Fruit fly (Drosophila melanogaster): ENCODE data around the gene Tsp66E.

Gene Tsp66E

dm6 chr3L:8919678-8920077 lies 7.4 kb downstream of the Tsp66E start:
- TF ChIP-seq psq (optimal IDR thresholded peaks at IDR 0.05) (no peak), h (optimal IDR thresholded peaks at IDR 0.05) (no peak), ttk (optimal IDR thresholded peaks at IDR 0.05) (no peak), Sin3A (optimal IDR thresholded peaks at IDR 0.05) (no peak), insv (optimal IDR thresholded peaks at IDR 0.05) (no peak), Myc (optimal IDR thresholded peaks at IDR 0.05) (no peak)

DNA sequence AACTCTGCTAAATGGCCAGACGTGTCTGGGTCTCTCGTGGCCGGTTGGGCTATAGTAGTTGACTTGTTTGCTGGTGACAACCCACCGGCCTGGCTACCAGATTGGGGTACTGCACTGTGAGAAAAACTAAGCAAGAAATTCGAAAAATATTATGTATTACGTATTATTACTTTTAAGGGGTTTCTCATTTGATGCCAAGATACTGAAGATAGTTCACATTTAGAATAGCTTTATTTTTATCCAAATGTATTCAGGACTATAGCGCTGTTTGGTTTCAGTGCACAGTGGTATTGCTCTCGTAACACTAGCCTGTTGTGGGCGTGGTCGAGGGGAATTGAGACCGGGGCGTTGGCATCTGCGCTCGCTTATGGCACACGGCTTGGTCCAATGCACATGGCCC lies 8.4 kb downstream of the Tsp66E start:
- TF ChIP-seq h (optimal IDR thresholded peaks at IDR 0.05) = no peak

DNA sequence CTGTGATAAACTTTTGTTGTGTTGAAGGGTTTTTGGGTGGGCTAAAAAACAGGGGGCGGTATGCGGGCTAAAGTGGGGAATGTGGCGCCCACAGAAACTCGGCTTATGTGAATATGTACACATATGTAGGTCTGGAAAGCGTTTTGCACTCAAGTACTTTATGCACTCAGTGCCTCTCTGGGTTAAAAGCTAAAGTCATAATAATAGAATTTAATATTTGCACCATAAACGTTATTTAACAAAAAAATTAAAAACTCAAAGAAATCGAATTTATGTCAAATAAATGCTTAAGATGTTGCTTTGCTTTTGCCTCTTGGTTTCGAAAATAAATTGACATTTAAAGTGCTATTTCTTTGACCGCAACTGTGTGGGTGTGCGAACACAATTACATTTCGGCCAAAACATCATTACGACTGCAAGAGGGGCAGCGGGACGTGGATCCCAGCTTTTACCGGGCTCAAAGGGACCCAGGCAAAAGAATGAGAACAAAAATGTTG lies 12.2 kb downstream of the Tsp66E start:
- TF ChIP-seq psq (optimal IDR thresholded peaks at IDR 0.05) (no peak), Myc (optimal IDR thresholded peaks at IDR 0.05) (no peak), insv (optimal IDR thresholded peaks at IDR 0.05) (no peak), Sin3A (optimal IDR thresholded peaks at IDR 0.05) (no peak), ttk (optimal IDR thresholded peaks at IDR 0.05) (no peak)

dm6 chr3L:8924999-8925398 lies 12.7 kb downstream of the Tsp66E start:
- no peak for TF ChIP-seq h (optimal IDR thresholded peaks at IDR 0.05)
- no peak for TF ChIP-seq ttk (optimal IDR thresholded peaks at IDR 0.05)
- TF ChIP-seq psq (optimal IDR thresholded peaks at IDR 0.05) = no peak
- TF ChIP-seq insv (optimal IDR thresholded peaks at IDR 0.05) = no peak
- no peak for TF ChIP-seq Sin3A (optimal IDR thresholded peaks at IDR 0.05)
- no peak for TF ChIP-seq Myc (optimal IDR thresholded peaks at IDR 0.05)

- no peak for TF ChIP-seq Myc (optimal IDR thresholded peaks at IDR 0.05)
- no peak for TF ChIP-seq ttk (optimal IDR thresholded peaks at IDR 0.05)
- TF ChIP-seq h (optimal IDR thresholded peaks at IDR 0.05) = no peak
These were observed 13.4 kb downstream of the Tsp66E start for dm6 chr3L:8925679-8926078.

dm6 chr3L:8929527-8929926 lies 17.2 kb downstream of the Tsp66E start:
- TF ChIP-seq Myc (optimal IDR thresholded peaks at IDR 0.05) (no peak), h (optimal IDR thresholded peaks at IDR 0.05) (no peak), ttk (optimal IDR thresholded peaks at IDR 0.05) (no peak), insv (optimal IDR thresholded peaks at IDR 0.05) (no peak), psq (optimal IDR thresholded peaks at IDR 0.05) (no peak), Sin3A (optimal IDR thresholded peaks at IDR 0.05) (no peak)

DNA sequence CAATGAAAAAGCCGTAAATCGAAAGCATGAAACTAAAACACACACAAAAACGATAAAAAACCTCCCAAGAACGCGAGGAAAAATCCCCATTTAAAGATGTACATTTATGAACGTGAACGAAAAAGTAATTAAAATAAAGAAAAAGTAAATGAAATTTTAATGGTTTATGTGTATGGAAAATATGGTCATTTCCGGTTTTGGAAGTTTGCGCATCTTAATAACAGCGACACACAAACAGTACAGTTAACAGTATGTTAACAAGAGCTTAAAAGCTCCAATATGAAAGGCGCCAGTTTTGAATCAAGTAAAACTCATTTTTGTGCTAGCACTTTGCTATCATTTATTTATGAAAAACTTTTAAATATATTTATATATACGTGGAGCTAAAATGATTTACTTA lies 19.6 kb downstream of the Tsp66E start:
- TF ChIP-seq psq (optimal IDR thresholded peaks at IDR 0.05) (no peak), ttk (optimal IDR thresholded peaks at IDR 0.05) (no peak), Sin3A (optimal IDR thresholded peaks at IDR 0.05) (no peak), Myc (optimal IDR thresholded peaks at IDR 0.05) (no peak), insv (optimal IDR thresholded peaks at IDR 0.05) (no peak), h (optimal IDR thresholded peaks at IDR 0.05) (no peak)

dm6 chr3L:8939654-8940053 lies 27.4 kb downstream of the Tsp66E start:
- no peak for TF ChIP-seq h (optimal IDR thresholded peaks at IDR 0.05)
- no peak for TF ChIP-seq insv (optimal IDR thresholded peaks at IDR 0.05)
- no peak for TF ChIP-seq ttk (optimal IDR thresholded peaks at IDR 0.05)
- no peak for TF ChIP-seq psq (optimal IDR thresholded peaks at IDR 0.05)

DNA sequence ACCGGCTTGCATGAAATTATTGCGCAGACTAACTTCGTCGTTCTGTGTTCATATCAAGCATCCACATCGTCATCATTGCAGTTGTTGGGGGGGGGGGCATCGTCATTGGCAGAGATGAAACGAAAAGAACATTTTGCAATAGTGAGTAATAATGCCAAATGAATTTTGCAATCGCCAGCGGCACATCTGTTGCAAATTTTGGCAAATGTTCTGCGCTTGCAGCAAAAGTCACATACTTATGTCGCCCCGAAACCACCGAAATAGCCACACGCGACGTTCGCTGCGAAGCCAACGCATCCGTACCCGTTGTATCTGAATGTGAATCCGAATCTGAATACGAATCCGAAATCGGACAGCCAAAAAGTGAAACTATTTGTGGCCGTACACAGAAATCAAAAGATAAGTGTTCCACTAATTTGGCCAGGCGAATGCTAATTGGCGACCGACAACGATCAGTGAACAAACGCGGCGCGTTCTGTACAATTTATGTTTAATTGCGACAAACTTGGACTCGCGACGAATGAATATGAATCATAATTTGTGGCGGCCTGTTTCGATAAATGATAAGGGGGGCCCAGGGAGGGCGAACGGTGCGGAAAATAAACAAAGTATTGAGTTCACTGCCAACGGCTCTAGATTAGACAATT lies 35.7 kb downstream of the Tsp66E start:
- TF ChIP-seq psq (optimal IDR thresholded peaks at IDR 0.05) (no peak), h (optimal IDR thresholded peaks at IDR 0.05) (no peak), Sin3A (optimal IDR thresholded peaks at IDR 0.05) (no peak), insv (optimal IDR thresholded peaks at IDR 0.05) (no peak), ttk (optimal IDR thresholded peaks at IDR 0.05) (no peak), Myc (optimal IDR thresholded peaks at IDR 0.05) (no peak)

DNA sequence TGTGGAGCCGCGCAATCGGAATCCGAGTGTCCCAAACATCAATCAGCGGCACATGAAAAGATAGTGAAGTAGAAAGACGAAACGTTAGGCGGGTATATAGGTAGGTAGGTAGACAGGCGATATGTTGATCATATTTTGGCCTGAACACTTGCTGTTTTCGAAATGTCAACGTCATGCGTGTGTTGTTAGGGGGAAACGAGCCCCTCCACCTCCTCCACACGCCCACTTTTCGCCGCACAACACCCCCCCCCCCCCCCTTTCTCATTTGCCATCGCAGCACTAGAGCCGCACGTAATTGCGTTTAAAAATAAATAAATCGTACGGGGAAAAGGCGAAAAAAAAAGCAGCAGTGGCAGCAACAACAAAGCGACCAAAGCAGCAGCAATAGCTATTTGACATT lies 37.5 kb downstream of the Tsp66E start:
- TF ChIP-seq ttk (optimal IDR thresholded peaks at IDR 0.05) (no peak), Myc (optimal IDR thresholded peaks at IDR 0.05) (no peak), insv (optimal IDR thresholded peaks at IDR 0.05) (no peak), psq (optimal IDR thresholded peaks at IDR 0.05) (no peak), h (optimal IDR thresholded peaks at IDR 0.05) (no peak), Sin3A (optimal IDR thresholded peaks at IDR 0.05) (no peak)

dm6 chr3L:8950955-8951354 lies 38.7 kb downstream of the Tsp66E start:
- TF ChIP-seq Sin3A (optimal IDR thresholded peaks at IDR 0.05) = no peak
- no peak for TF ChIP-seq Myc (optimal IDR thresholded peaks at IDR 0.05)
- TF ChIP-seq h (optimal IDR thresholded peaks at IDR 0.05) = no peak

- TF ChIP-seq Sin3A (optimal IDR thresholded peaks at IDR 0.05) (no peak), h (optimal IDR thresholded peaks at IDR 0.05) (no peak), ttk (optimal IDR thresholded peaks at IDR 0.05) (no peak), psq (optimal IDR thresholded peaks at IDR 0.05) (no peak), insv (optimal IDR thresholded peaks at IDR 0.05) (no peak), Myc (optimal IDR thresholded peaks at IDR 0.05) (no peak)
These were observed 39.2 kb downstream of the Tsp66E start for dm6 chr3L:8951507-8951906.

DNA sequence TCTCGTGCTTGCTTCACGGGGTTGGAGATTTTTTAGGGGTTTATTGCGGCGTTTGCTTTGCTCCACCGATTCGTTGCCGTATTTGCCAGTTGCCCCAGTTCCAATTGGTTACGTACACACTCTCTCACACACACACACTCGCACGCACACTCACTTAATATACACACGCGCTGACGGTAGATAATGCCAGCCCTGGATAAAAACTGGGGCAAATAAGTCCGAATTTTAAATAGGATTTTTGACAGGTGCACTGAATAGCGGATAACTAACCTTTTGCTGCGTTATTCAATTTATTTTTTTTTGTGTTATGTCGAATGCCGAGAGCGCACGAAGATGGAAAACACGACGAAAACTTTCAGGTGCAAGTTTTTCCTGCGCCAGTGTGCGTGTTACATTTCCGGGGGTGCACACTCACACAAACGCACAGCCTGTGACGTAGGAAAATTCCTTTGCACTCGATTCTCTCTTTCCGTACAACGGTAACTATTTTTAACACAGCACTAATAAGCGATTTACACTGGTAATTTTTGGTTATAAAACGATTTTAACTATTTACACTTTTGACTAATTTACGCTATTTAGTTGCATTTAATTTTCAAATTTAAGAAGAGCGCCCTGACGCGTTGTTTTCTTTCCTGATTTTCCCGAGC lies 40.4 kb downstream of the Tsp66E start:
- no peak for TF ChIP-seq Myc (optimal IDR thresholded peaks at IDR 0.05)
- no peak for TF ChIP-seq ttk (optimal IDR thresholded peaks at IDR 0.05)
- no peak for TF ChIP-seq Sin3A (optimal IDR thresholded peaks at IDR 0.05)
- no peak for TF ChIP-seq insv (optimal IDR thresholded peaks at IDR 0.05)
- no peak for TF ChIP-seq psq (optimal IDR thresholded peaks at IDR 0.05)
- TF ChIP-seq h (optimal IDR thresholded peaks at IDR 0.05) = no peak

Measured in Kc167 (cell line).